Worm (Caenorhabditis elegans) whole organism, L3 larva: ENCODE results near the gene C05D11.8.

Experiments
- nhr-25 ChIP-seq: sonication (generic microtip); optimal IDR thresholded peaks from 2 replicates; lab custom pipeline; 2017; ENCODE audit warnings: missing biosample characterization, missing genetic modification characterization
- nhr-67 ChIP-seq: fragments of 150-350 bp; optimal IDR thresholded peaks from 2 replicates; lab custom pipeline; 2014; ENCODE audit warnings: missing biosample characterization, missing genetic modification characterization
- skn-1 ChIP-seq: fragments of 150-350 bp; optimal IDR thresholded peaks from 2 replicates; lab custom pipeline; 2014; ENCODE audit warnings: missing biosample characterization, missing genetic modification characterization
- zag-1 ChIP-seq: fragments of 150-350 bp; optimal IDR thresholded peaks from 2 replicates; lab custom pipeline; 2014; ENCODE audit warnings: missing biosample characterization, missing genetic modification characterization

DNA sequence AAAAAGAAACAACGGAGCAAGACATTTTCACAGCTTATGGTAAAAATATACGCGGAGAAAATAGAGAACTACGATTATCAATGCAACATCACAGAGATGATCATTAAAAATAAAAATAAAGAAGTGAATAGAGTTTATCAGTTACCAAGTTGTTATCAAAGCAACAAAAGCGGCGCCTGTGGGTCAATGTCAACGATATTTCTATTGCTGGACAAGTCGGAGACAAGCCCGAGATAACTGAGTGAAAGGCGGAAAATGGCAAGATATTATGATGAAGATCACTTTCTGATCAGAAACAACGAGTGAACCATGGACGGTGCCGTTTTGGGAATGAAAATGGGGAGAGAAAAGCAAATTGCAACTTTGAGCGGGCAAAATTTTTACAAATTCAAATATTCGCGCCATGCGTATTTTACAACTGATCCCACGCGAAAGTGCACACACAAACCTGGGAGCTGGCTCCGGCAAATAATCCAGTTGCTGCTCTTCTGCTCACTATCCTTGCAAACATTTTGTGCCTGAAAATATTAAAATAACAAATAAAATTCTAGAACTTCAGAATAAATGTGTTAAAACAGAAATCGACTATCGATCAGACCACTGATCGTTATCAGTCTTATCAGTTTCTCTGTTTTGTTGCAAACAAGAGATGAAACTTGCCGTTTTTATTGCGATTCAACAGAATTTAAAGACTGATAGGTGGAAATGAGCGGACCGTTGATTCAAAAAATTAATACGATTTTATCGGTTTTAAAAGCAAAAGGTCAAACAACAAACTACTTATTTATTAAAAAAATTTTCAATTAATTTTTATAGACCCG, 15.4 kb upstream of the C05D11.8 start, which contains the start of gene mel-32:
- TF ChIP-seq nhr-25 (tag; lab: Kevin White, UChicago), result no peak
- no peak for TF ChIP-seq zag-1
- no peak for TF ChIP-seq nhr-67
- TF ChIP-seq skn-1 (tag; lab: Kevin White, UChicago), result no peak
